Fruit fly (Drosophila melanogaster) Kc167 (cell line): ENCODE measurements around the gene CG17717.

Experiments used
- Myc ChIP-seq: fragments of >200 bp; optimal IDR thresholded peaks from 2 replicates; lab custom pipeline; 2017; ENCODE audit warnings: missing external identifiers
- Sin3A ChIP-seq: fragments of >200 bp; optimal IDR thresholded peaks from 2 replicates; lab custom pipeline; 2018; ENCODE audit warnings: missing external identifiers
- h ChIP-seq: fragments of >200 bp; optimal IDR thresholded peaks from 3 replicates; lab custom pipeline; 2018; ENCODE audit warnings: missing external identifiers
- insv ChIP-seq: fragments of >200 bp; optimal IDR thresholded peaks from 3 replicates; lab custom pipeline; 2018; ENCODE audit warnings: missing external identifiers
- psq ChIP-seq: fragments of >200 bp; optimal IDR thresholded peaks from 2 replicates; lab custom pipeline; 2017; ENCODE audit warnings: missing external identifiers
- ttk ChIP-seq: sonication (Bioruptor generic); optimal IDR thresholded peaks from 2 replicates; lab custom pipeline; 2017; ENCODE audit warnings: missing external identifiers

DNA sequence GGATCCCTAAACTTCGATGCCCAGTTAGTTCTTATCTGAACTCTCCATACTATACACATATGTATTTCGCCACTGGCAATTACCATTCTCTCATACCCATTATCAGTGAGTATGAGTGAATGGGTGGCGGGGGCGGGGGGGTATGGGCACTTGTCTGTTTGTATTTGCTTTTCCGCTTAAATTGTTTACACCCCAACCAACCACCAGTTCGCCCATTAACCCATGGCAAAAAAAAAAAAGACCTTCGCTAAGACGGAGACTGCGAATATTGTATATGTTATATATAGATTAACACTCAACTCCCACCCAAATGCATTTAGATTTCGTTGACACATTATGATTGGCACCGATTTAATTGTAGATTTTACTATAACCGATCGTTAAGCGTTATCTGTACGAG, 3.0 kb downstream of the CG17717 start:
- TF ChIP-seq insv (lab: Kevin White, UChicago) (no peak), ttk (no peak), psq (lab: Kevin White, UChicago) (no peak), Myc (lab: Kevin White, UChicago) (no peak), h (no peak), Sin3A (lab: Kevin White, UChicago) (no peak)
